Worm (Caenorhabditis elegans): ENCODE data around the gene sra-29.

DNA sequence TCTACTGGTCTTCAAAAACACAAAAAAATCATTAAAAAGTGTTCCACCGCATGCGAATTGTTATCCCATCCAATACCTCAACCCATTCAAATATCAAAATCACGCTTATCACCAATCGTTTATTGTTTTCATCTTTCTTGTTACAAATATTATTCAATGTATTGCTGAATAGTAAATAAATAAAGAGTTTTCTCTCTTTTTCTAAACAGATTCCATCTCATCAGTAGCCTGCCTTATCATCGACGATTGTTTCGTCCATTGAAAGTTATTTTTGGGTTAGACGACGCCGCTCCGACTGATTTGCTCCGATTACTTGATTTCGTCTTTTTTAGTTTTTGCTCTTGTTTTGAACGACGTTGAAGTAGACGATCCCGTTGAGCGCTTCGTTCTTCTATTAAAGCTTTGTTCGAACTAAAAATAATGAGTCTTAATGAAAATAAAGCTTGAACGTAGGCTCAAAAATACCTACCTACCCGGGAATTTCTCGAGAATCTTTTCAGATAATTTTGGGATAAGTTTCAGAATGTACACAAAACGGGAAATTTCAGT is 49.3 kb downstream of the sra-29 start:
- TF ChIP-seq mdl-1 (tag; optimal IDR thresholded peaks at IDR 0.05) (no peak), unc-55 (GFP tag; optimal IDR thresholded peaks at IDR 0.05) (no peak), nhr-12 (tag; optimal IDR thresholded peaks at IDR 0.05) (no peak), nhr-25 (tag; optimal IDR thresholded peaks at IDR 0.05) (no peak), lin-39 (tag; optimal IDR thresholded peaks at IDR 0.05) (no peak), elt-3 (tag; optimal IDR thresholded peaks at IDR 0.05) (no peak), blmp-1 (tag; optimal IDR thresholded peaks at IDR 0.05; ENCODE audit: insufficient read depth) (no peak), zag-1 (tag; optimal IDR thresholded peaks at IDR 0.05) (no peak), dmd-4 (tag; optimal IDR thresholded peaks at IDR 0.05) (no peak), unc-39 (tag; optimal IDR thresholded peaks at IDR 0.05) (no peak), nhr-237 (tag; optimal IDR thresholded peaks at IDR 0.05) (no peak), ztf-11 (tag; optimal IDR thresholded peaks at IDR 0.05) (no peak), lin-11 (tag; optimal IDR thresholded peaks at IDR 0.05) (no peak), lin-13 (GFP tag; optimal IDR thresholded peaks at IDR 0.05) (no peak)

All from whole organism, L2 larva.